Fruit fly (Drosophila melanogaster) whole organism, prepupa: ENCODE data around the gene smg.

Experiments
- CG10631 ChIP-seq: fragments of 200-800 bp; sonication (Bioruptor generic); optimal IDR thresholded peaks from 2 replicates; lab custom pipeline; 2016; ENCODE audit warnings: missing biosample characterization, missing genetic modification characterization
- CG10669 ChIP-seq: fragments of 200-800 bp; sonication (Bioruptor generic); optimal IDR thresholded peaks from 3 replicates; lab custom pipeline; 2018; ENCODE audit warnings: missing biosample characterization, mild to moderate bottlenecking, missing genetic modification characterization, moderate library complexity
- CG11294 ChIP-seq: fragments of 200-800 bp; sonication (Bioruptor generic); IDR thresholded peaks from 2 replicates; pipeline ENCODE4 v1.3.6; 2022; ENCODE audit warnings: missing biosample characterization, missing genetic modification characterization
- CG11762 ChIP-seq: fragments of 200-800 bp; sonication (Bioruptor generic); optimal IDR thresholded peaks from 3 replicates; lab custom pipeline; 2016; ENCODE audit warnings: missing biosample characterization, missing genetic modification characterization; ENCODE audit not compliant: insufficient read depth
- CG11902 ChIP-seq: fragments of 200-800 bp; sonication (Bioruptor generic); optimal IDR thresholded peaks from 3 replicates; lab custom pipeline; 2016; ENCODE audit warnings: missing biosample characterization, missing genetic modification characterization
- CG15336 ChIP-seq: fragments of 200-800 bp; sonication (Bioruptor generic); IDR thresholded peaks from 2 replicates; pipeline ENCODE4 v1.3.6; 2022; ENCODE audit warnings: missing biosample characterization, missing genetic modification characterization
- CG1621 ChIP-seq: fragments of 200-800 bp; sonication (Bioruptor generic); optimal IDR thresholded peaks from 3 replicates; lab custom pipeline; 2018; ENCODE audit warnings: missing biosample characterization, mild to moderate bottlenecking, missing genetic modification characterization
- CG16779 ChIP-seq: fragments of 200-800 bp; sonication (Bioruptor generic); optimal IDR thresholded peaks from 3 replicates; lab custom pipeline; 2017; ENCODE audit warnings: missing biosample characterization, mild to moderate bottlenecking, missing genetic modification characterization
- CG3032 ChIP-seq: fragments of 200-800 bp; optimal IDR thresholded peaks from 2 replicates; lab custom pipeline; 2019; ENCODE audit warnings: missing biosample characterization, mild to moderate bottlenecking, missing genetic modification characterization, moderate library complexity
- CG31627 ChIP-seq: fragments of 200-800 bp; sonication (Bioruptor generic); optimal IDR thresholded peaks from 3 replicates; lab custom pipeline; 2016; ENCODE audit warnings: missing biosample characterization, missing genetic modification characterization
- CG34406 ChIP-seq: fragments of 200-800 bp; sonication (Bioruptor generic); optimal IDR thresholded peaks from 3 replicates; lab custom pipeline; 2016; ENCODE audit warnings: missing biosample characterization, missing genetic modification characterization
- CG3919 ChIP-seq: fragments of 200-800 bp; sonication (Bioruptor generic); optimal IDR thresholded peaks from 3 replicates; lab custom pipeline; 2016; ENCODE audit warnings: missing biosample characterization, missing genetic modification characterization
- CG4318 ChIP-seq: fragments of 200-800 bp; sonication (Bioruptor generic); optimal IDR thresholded peaks from 3 replicates; lab custom pipeline; 2017; ENCODE audit warnings: missing biosample characterization, mild to moderate bottlenecking, missing genetic modification characterization
- CG6163 ChIP-seq: fragments of 200-800 bp; sonication (Bioruptor generic); IDR thresholded peaks from 3 replicates; pipeline ENCODE4 v1.3.6; 2022; ENCODE audit warnings: missing biosample characterization, missing genetic modification characterization
- CG6276 ChIP-seq: fragments of 200-800 bp; sonication (Bioruptor generic); optimal IDR thresholded peaks from 2 replicates; lab custom pipeline; 2017; ENCODE audit warnings: missing biosample characterization, mild to moderate bottlenecking, missing genetic modification characterization
- CG6808 ChIP-seq: fragments of 200-800 bp; sonication (Bioruptor generic); optimal IDR thresholded peaks from 3 replicates; lab custom pipeline; 2017; ENCODE audit warnings: missing biosample characterization, missing genetic modification characterization, mild to moderate bottlenecking, moderate library complexity, missing genetic modification reagents
- CG6854 ChIP-seq: fragments of 200-800 bp; sonication (Bioruptor generic); optimal IDR thresholded peaks from 2 replicates; lab custom pipeline; 2017; ENCODE audit warnings: missing biosample characterization, mild to moderate bottlenecking, missing genetic modification characterization
- CG8119 ChIP-seq: fragments of 200-800 bp; sonication (Bioruptor generic); IDR thresholded peaks from 3 replicates; pipeline ENCODE4 v1.3.6; 2022; ENCODE audit warnings: missing biosample characterization, missing genetic modification characterization
- CG8319 ChIP-seq: fragments of 200-800 bp; sonication (Bioruptor generic); optimal IDR thresholded peaks from 3 replicates; lab custom pipeline; 2016; ENCODE audit warnings: missing biosample characterization, missing genetic modification characterization
- CG9139 ChIP-seq: fragments of 200-800 bp; sonication (Bioruptor generic); optimal IDR thresholded peaks from 3 replicates; lab custom pipeline; 2017; ENCODE audit warnings: missing biosample characterization, mild to moderate bottlenecking, missing genetic modification characterization
- Eip75B ChIP-seq: fragments of 200-800 bp; sonication (Bioruptor generic); optimal IDR thresholded peaks from 3 replicates; lab custom pipeline; 2016; ENCODE audit warnings: missing biosample characterization, missing genetic modification characterization
- Eip78C ChIP-seq: fragments of 200-800 bp; sonication (Bioruptor generic); peaks from one replicate; lab custom pipeline; 2016; ENCODE audit warnings: missing biosample characterization, missing genetic modification characterization
- Gug ChIP-seq: fragments of 200-800 bp; sonication (Bioruptor generic); IDR thresholded peaks from 2 replicates; pipeline ENCODE4 v1.3.6; 2022; ENCODE audit warnings: missing biosample characterization, missing genetic modification characterization
- Hr38 ChIP-seq: sonication (Bioruptor generic); optimal IDR thresholded peaks from 2 replicates; lab custom pipeline; 2016; ENCODE audit warnings: missing biosample characterization, missing genetic modification characterization
- Hr4 ChIP-seq: fragments of 200-800 bp; sonication (Bioruptor generic); optimal IDR thresholded peaks from 3 replicates; lab custom pipeline; 2016; ENCODE audit warnings: missing biosample characterization, missing genetic modification characterization
- Met ChIP-seq: fragments of 200-800 bp; sonication (Bioruptor generic); optimal IDR thresholded peaks from 3 replicates; lab custom pipeline; 2016; ENCODE audit warnings: missing biosample characterization, missing genetic modification characterization
- OdsH ChIP-seq: fragments of 200-800 bp; sonication (Bioruptor generic); optimal IDR thresholded peaks from 3 replicates; lab custom pipeline; 2016; ENCODE audit warnings: missing biosample characterization, missing genetic modification characterization
- Smox ChIP-seq: fragments of 200-800 bp; sonication (Bioruptor generic); optimal IDR thresholded peaks from 3 replicates; lab custom pipeline; 2016; ENCODE audit warnings: missing biosample characterization, missing genetic modification characterization
- Sox14 ChIP-seq: fragments of 200-800 bp; sonication (Bioruptor generic); optimal IDR thresholded peaks from 3 replicates; lab custom pipeline; 2016; ENCODE audit warnings: missing biosample characterization, missing genetic modification characterization
- Sox15 ChIP-seq: fragments of 200-800 bp; sonication (Bioruptor generic); optimal IDR thresholded peaks from 3 replicates; lab custom pipeline; 2016; ENCODE audit warnings: missing biosample characterization, missing genetic modification characterization
- achi ChIP-seq: fragments of 200-800 bp; sonication (Bioruptor generic); optimal IDR thresholded peaks from 3 replicates; lab custom pipeline; 2016; ENCODE audit warnings: missing biosample characterization, missing genetic modification characterization
- acj6 ChIP-seq: fragments of 200-800 bp; sonication (Bioruptor generic); optimal IDR thresholded peaks from 3 replicates; lab custom pipeline; 2016; ENCODE audit warnings: missing biosample characterization, missing genetic modification characterization
- cyc ChIP-seq: fragments of 200-800 bp; sonication (Bioruptor generic); optimal IDR thresholded peaks from 3 replicates; lab custom pipeline; 2016; ENCODE audit warnings: missing biosample characterization, missing genetic modification characterization
- dac ChIP-seq: fragments of 200-800 bp; sonication (Bioruptor generic); optimal IDR thresholded peaks from 2 replicates; lab custom pipeline; 2017; ENCODE audit warnings: missing biosample characterization, mild to moderate bottlenecking, missing genetic modification characterization
- dsx ChIP-seq: fragments of 200-800 bp; optimal IDR thresholded peaks from 3 replicates; lab custom pipeline; 2019; ENCODE audit warnings: missing biosample characterization, mild to moderate bottlenecking, missing genetic modification characterization, moderate library complexity; ENCODE audit not compliant: poor library complexity, severe bottlenecking
- eg ChIP-seq: fragments of 200-800 bp; sonication (Bioruptor generic); IDR thresholded peaks from 3 replicates; pipeline ENCODE4 v1.3.6; 2022; ENCODE audit warnings: missing biosample characterization, missing genetic modification characterization
- esn ChIP-seq: fragments of 200-800 bp; sonication (Bioruptor generic); optimal IDR thresholded peaks from 2 replicates; lab custom pipeline; 2016; ENCODE audit warnings: missing biosample characterization, mild to moderate bottlenecking, missing genetic modification characterization, moderate library complexity
- fd59A ChIP-seq: fragments of 200-800 bp; sonication (Bioruptor generic); optimal IDR thresholded peaks from 2 replicates; lab custom pipeline; 2017; ENCODE audit warnings: missing biosample characterization, mild to moderate bottlenecking, missing genetic modification characterization, missing genetic modification reagents
- fd85E ChIP-seq: fragments of 200-800 bp; sonication (Bioruptor generic); optimal IDR thresholded peaks from 3 replicates; lab custom pipeline; 2016; ENCODE audit warnings: missing biosample characterization, missing genetic modification characterization
- fkh ChIP-seq: fragments of 200-800 bp; sonication (Bioruptor generic); optimal IDR thresholded peaks from 3 replicates; lab custom pipeline; 2017; ENCODE audit warnings: missing biosample characterization, mild to moderate bottlenecking, missing genetic modification characterization, moderate library complexity
- net ChIP-seq: fragments of 200-800 bp; sonication (Bioruptor generic); optimal IDR thresholded peaks from 3 replicates; lab custom pipeline; 2016; ENCODE audit warnings: missing biosample characterization, missing genetic modification characterization
- pdm3 ChIP-seq: fragments of 200-800 bp; sonication (Bioruptor generic); optimal IDR thresholded peaks from 3 replicates; lab custom pipeline; 2016; ENCODE audit warnings: missing biosample characterization, missing genetic modification characterization
- salr ChIP-seq, 2 experiments: fragments of 200-800 bp; sonication (Bioruptor generic); optimal IDR thresholded peaks; 3 replicates each; lab custom pipeline; 2016 to 2018; ENCODE audit warnings: missing biosample characterization in 2 of 2, missing genetic modification characterization in 2 of 2, mild to moderate bottlenecking in 1 of 2
- spab ChIP-seq: fragments of 200-800 bp; sonication (Bioruptor generic); optimal IDR thresholded peaks from 2 replicates; lab custom pipeline; 2017; ENCODE audit warnings: missing biosample characterization, mild to moderate bottlenecking, missing genetic modification characterization, missing genetic modification reagents
- ss ChIP-seq, 2 experiments: fragments of 200-800 bp; sonication (Bioruptor generic); optimal IDR thresholded peaks; 2 replicates in 1 of 2; 3 replicates in 1 of 2; lab custom pipeline; 2017 to 2018; ENCODE audit warnings: mild to moderate bottlenecking in 2 of 2, missing biosample characterization in 2 of 2, missing genetic modification characterization in 2 of 2, moderate library complexity in 1 of 2
- svp ChIP-seq: fragments of 200-800 bp; sonication (Bioruptor generic); peaks from one replicate; lab custom pipeline; 2016; ENCODE audit warnings: missing biosample characterization, missing genetic modification characterization
- topi ChIP-seq: fragments of 200-800 bp; sonication (Bioruptor generic); optimal IDR thresholded peaks from 3 replicates; lab custom pipeline; 2016; ENCODE audit warnings: missing biosample characterization, missing genetic modification characterization
- vri ChIP-seq: fragments of 200-800 bp; sonication (Bioruptor generic); optimal IDR thresholded peaks from 3 replicates; lab custom pipeline; 2016; ENCODE audit warnings: missing biosample characterization, mild to moderate bottlenecking, missing genetic modification characterization

The smg gene

dm6 chr3L:9033999-9034626, 36.3 kb upstream of the smg start (continued):
- TF ChIP-seq CG8119 (GFP tag; lab: Robert Waterston, UW) (peak; percentile 40; the same call in 1 of the 3 replicates), eg (GFP tag; lab: Robert Waterston, UW) (0 out of 3 replicates have a peak, but pooled peaks have one; percentile 36), Hr4 (no peak), Eip75B (GFP tag; lab: Kevin White, UChicago) (no peak), fd85E (GFP tag; lab: Kevin White, UChicago) (peak; percentile 49), CG6163 (GFP tag; lab: Robert Waterston, UW) (peak; percentile 84), Eip78C (peak; percentile 86), CG31627 (GFP tag; lab: Kevin White, UChicago) (peak; percentile 63), esn (GFP tag; lab: Kevin White, UChicago) (peak; percentile 56)

- TF ChIP-seq CG1621 (no peak), CG16779 (no peak), cyc (GFP tag; lab: Kevin White, UChicago) (peak; percentile 48), CG8119 (GFP tag; lab: Robert Waterston, UW) (no peak), fkh (no peak), CG11762 (peak; percentile 23), CG10631 (GFP tag; lab: Kevin White, UChicago) (peak; percentile 40), CG4318 (GFP tag; lab: Kevin White, UChicago) (no peak), svp (peak; percentile 76), Met (GFP tag; lab: Kevin White, UChicago) (peak; percentile 51), CG3919 (peak; percentile 59), dsx (GFP tag; lab: Kevin White, UChicago) (peak; percentile 9), acj6 (peak; percentile 51), vri (GFP tag; lab: Kevin White, UChicago) (peak; percentile 12), CG6276 (no peak), fd85E (GFP tag; lab: Kevin White, UChicago) (no peak), dac (GFP tag; lab: Kevin White, UChicago) (no peak), CG11294 (GFP tag; lab: Robert Waterston, UW) (no peak), CG6163 (GFP tag; lab: Robert Waterston, UW) (no peak), fd59A (GFP tag; lab: Kevin White, UChicago) (peak; percentile 2), Eip78C (peak; percentile 80), spab (GFP tag; lab: Kevin White, UChicago) (no peak), CG6808 (GFP tag; lab: Kevin White, UChicago) (peak; percentile 52), CG15336 (GFP tag; lab: Robert Waterston, UW) (peak; percentile 39; the same call in 1 of the 2 replicates), CG6854 (GFP tag; lab: Kevin White, UChicago) (peak; percentile 37), CG9139 (GFP tag; lab: Kevin White, UChicago) (no peak), Hr38 (GFP tag; lab: Kevin White, UChicago) (no peak), eg (GFP tag; lab: Robert Waterston, UW) (no peak), pdm3 (GFP tag; lab: Kevin White, UChicago) (peak; percentile 10), Sox15 (peak; percentile 27), topi (peak; percentile 39), CG8319 (no peak), CG34406 (peak; percentile 41), salr (GFP tag; optimal IDR thresholded peaks at IDR 0.05; lab: Kevin White, UChicago) (peak in 1 of 2 experiments; percentile 7), OdsH (GFP tag; lab: Kevin White, UChicago) (peak; percentile 57), net (GFP tag; lab: Kevin White, UChicago) (no peak), CG3032 (tag; lab: Kevin White, UChicago) (peak; percentile 47), Sox14 (peak; percentile 26), achi (GFP tag; lab: Kevin White, UChicago) (peak; percentile 45), CG10669 (GFP tag; lab: Kevin White, UChicago) (peak; percentile 39), ss (GFP tag; optimal IDR thresholded peaks at IDR 0.05; lab: Kevin White, UChicago) (peak in 1 of 2 experiments; percentile 45), CG11902 (peak; percentile 51), Gug (GFP tag; lab: Robert Waterston, UW) (no peak), Eip75B (GFP tag; lab: Kevin White, UChicago) (no peak), Smox (GFP tag; lab: Kevin White, UChicago) (peak; percentile 50)
Observed at dm6 chr3L:9033537-9033936, 35.7 kb upstream of the smg start.
